Fruit fly (Drosophila melanogaster): ENCODE results near the gene Dis3.

DNA sequence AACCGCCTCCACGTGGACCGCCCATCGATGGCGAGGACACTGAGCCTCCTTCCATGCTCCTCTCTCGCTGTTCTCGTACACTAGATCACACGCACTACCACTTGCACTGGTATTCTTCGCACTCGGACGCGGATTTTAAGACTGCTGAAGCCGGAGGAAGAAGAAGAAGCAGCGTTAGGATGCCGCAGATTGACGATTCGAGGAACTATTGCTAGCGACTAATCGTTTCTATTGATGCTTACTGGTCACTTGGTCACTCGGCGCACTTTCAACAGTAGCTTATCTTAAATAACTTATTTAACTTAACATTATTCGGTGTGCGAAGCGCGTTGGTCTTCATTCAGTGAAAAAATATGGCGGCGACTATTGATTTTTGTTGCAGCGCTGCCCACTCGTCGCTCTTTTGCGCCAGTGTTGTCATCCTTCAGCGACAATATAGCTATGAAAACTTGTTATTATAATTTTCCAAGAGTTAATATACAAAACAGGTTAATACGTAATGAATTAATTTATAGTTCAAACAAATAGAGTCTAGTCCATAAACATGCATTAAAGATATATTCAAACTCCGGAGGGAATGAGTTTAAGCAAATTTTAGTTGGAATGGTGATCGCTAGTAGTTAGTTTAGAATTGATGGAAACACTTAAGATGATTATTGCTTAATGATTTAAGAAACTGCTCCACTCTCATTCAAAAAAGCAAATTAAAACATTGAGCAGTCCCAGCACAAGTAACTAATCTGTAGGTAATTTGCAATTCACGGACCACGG is 15.4 kb downstream of the Dis3 start, which contains the start of the genes CG5746 and CG6454:
- TF ChIP-seq CG9705 (GFP tag; optimal IDR thresholded peaks at IDR 0.05) (peak; percentile 45), Sp1 (GFP tag; optimal IDR thresholded peaks at IDR 0.05) (no peak), h (GFP tag; optimal IDR thresholded peaks at IDR 0.05) (no peak), lola (GFP tag; optimal IDR thresholded peaks at IDR 0.05) (no peak), psq (GFP tag; optimal IDR thresholded peaks at IDR 0.05) (peak; percentile 54), woc (GFP tag; optimal IDR thresholded peaks at IDR 0.05) (no peak), CrebA (GFP tag; optimal IDR thresholded peaks at IDR 0.05; ENCODE audit: borderline replicate concordance) (no peak), ey (GFP tag; optimal IDR thresholded peaks at IDR 0.05) (peak; percentile 59), fru (GFP tag; optimal IDR thresholded peaks at IDR 0.05) (no peak), dl (GFP tag; optimal IDR thresholded peaks at IDR 0.05; ENCODE audit: insufficient read depth in 1 of 2, partially characterized antibody in 2 of 2) (no peak), HLH106 (tag; optimal IDR thresholded peaks at IDR 0.05) (no peak), usp (GFP tag; optimal IDR thresholded peaks at IDR 0.05) (no peak)

Measured in whole organism, wandering third instar larva.